Worm (Caenorhabditis elegans): ENCODE measurements around the gene F26F4.9.

ce11 chrIII:4951210-4951609, 38.9 kb upstream of the F26F4.9 start:
- TF ChIP-seq drap-1 (GFP tag; optimal IDR thresholded peaks at IDR 0.05) (no peak), tbx-8 (GFP tag; optimal IDR thresholded peaks at IDR 0.05) (no peak), ztf-11 (tag; optimal IDR thresholded peaks at IDR 0.05) (no peak), nhr-28 (tag; optimal IDR thresholded peaks at IDR 0.05) (no peak), sem-2 (GFP tag; optimal IDR thresholded peaks at IDR 0.05) (no peak), elt-1 (tag; optimal IDR thresholded peaks at IDR 0.05; ENCODE audit: borderline replicate concordance, insufficient read depth) (no peak), lsy-2 (tag; optimal IDR thresholded peaks at IDR 0.05) (no peak), unc-39 (tag; optimal IDR thresholded peaks at IDR 0.05) (no peak), unc-62 (GFP tag; optimal IDR thresholded peaks at IDR 0.05) (no peak)

All from whole organism, mixed stage, embryonic.